Worm (Caenorhabditis elegans): ENCODE measurements around the gene Y42H9AR.4.
A peak's percentile ranks its signal among the peaks of the same experiment; 100 is the strongest.

Gene Y42H9AR.4

ce11 chrIV:8112187-8112586, at the start of gene Y42H9AR.4 (continued):
- peak; percentile 23; the same call in 1 of the 2 replicates for TF ChIP-seq lin-38 (GFP tag; IDR thresholded peaks at IDR 0.05)
- TF ChIP-seq attf-4 (tag; optimal IDR thresholded peaks at IDR 0.05) = no peak
- peak; percentile 45 for TF ChIP-seq nhr-48 (tag; optimal IDR thresholded peaks at IDR 0.05)
- TF ChIP-seq lin-39 (tag; optimal IDR thresholded peaks at IDR 0.05) = no peak
- TF ChIP-seq saeg-2 (GFP tag; IDR thresholded peaks at IDR 0.05) = no peak
- TF ChIP-seq nhr-77 (tag; optimal IDR thresholded peaks at IDR 0.05) = peak; percentile 3
- peak; percentile 33; the same call in 1 of the 2 replicates for TF ChIP-seq ctbp-1 (GFP tag; IDR thresholded peaks at IDR 0.05)
- TF ChIP-seq rbr-2 (tag; optimal IDR thresholded peaks at IDR 0.05) = peak; percentile 29

ce11 chrIV:8161774-8162173, 49.8 kb upstream of the Y42H9AR.4 start:
- no peak for TF ChIP-seq spr-1 (tag; optimal IDR thresholded peaks at IDR 0.05)
- peak; percentile 92 for TF ChIP-seq php-3 (GFP tag; IDR thresholded peaks at IDR 0.05)
- TF ChIP-seq hlh-11 (tag; optimal IDR thresholded peaks at IDR 0.05) = peak; percentile 22
- TF ChIP-seq daf-16 (GFP tag; optimal IDR thresholded peaks at IDR 0.05) = no peak
- peak; percentile 29 for TF ChIP-seq daf-16 (tag; optimal IDR thresholded peaks at IDR 0.05)
- TF ChIP-seq ama-1 (optimal IDR thresholded peaks at IDR 0.05) = no peak
- peak; percentile 27 for TF ChIP-seq nhr-28 (tag; optimal IDR thresholded peaks at IDR 0.05)
- peak; percentile 14 for TF ChIP-seq pqm-1 (tag; optimal IDR thresholded peaks at IDR 0.05)
- TF ChIP-seq madf-5 (GFP tag; IDR thresholded peaks at IDR 0.05) = no peak
- TF ChIP-seq F44E2.7 (GFP tag; IDR thresholded peaks at IDR 0.05) = no peak
- peak; percentile 48 for TF ChIP-seq dmd-6 (GFP tag; IDR thresholded peaks at IDR 0.05)
- no peak for TF ChIP-seq aha-1 (tag)

ce11 chrIV:8159995-8160394, 48.0 kb upstream of the Y42H9AR.4 start:
- TF ChIP-seq daf-12 (tag; optimal IDR thresholded peaks at IDR 0.05) (no peak), dve-1 (tag; optimal IDR thresholded peaks at IDR 0.05; ENCODE audit: insufficient read depth) (peak; percentile 31), dmd-6 (GFP tag; IDR thresholded peaks at IDR 0.05) (peak; percentile 23; the same call in 1 of the 2 replicates), php-3 (GFP tag; IDR thresholded peaks at IDR 0.05) (0 out of 2 replicates have a peak, but pooled peaks have one; percentile 32)

- no peak for TF ChIP-seq F37D6.2 (tag; optimal IDR thresholded peaks at IDR 0.05)
- no peak for TF ChIP-seq mxl-3 (GFP tag; optimal IDR thresholded peaks at IDR 0.05)
- TF ChIP-seq hmg-1.1 (GFP tag; IDR thresholded peaks at IDR 0.05) = no peak
- no peak for TF ChIP-seq nhr-77 (tag; optimal IDR thresholded peaks at IDR 0.05)
- TF ChIP-seq daf-19 (GFP tag; conservative IDR thresholded peaks at IDR 0.05) = no peak
- no peak for TF ChIP-seq vab-7 (GFP tag; IDR thresholded peaks at IDR 0.05)
- TF ChIP-seq tag-97 (GFP tag; IDR thresholded peaks at IDR 0.05) = no peak
- TF ChIP-seq saeg-2 (GFP tag; IDR thresholded peaks at IDR 0.05) = no peak
- no peak for TF ChIP-seq lin-38 (GFP tag; IDR thresholded peaks at IDR 0.05)
- no peak for TF ChIP-seq ama-1 (optimal IDR thresholded peaks at IDR 0.05)
- no peak for TF ChIP-seq Y105C5A.15 (GFP tag; IDR thresholded peaks at IDR 0.05)
- no peak for TF ChIP-seq daf-16 (GFP tag; optimal IDR thresholded peaks at IDR 0.05)
- no peak for TF ChIP-seq daf-16 (tag; optimal IDR thresholded peaks at IDR 0.05)
- no peak for TF ChIP-seq daf-12 (tag; optimal IDR thresholded peaks at IDR 0.05)
- no peak for TF ChIP-seq hif-1 (tag; optimal IDR thresholded peaks at IDR 0.05)
- TF ChIP-seq F49E8.2 (tag; optimal IDR thresholded peaks at IDR 0.05; ENCODE audit: borderline replicate concordance) = no peak
- no peak for TF ChIP-seq aly-2 (tag; optimal IDR thresholded peaks at IDR 0.05)
- no peak for TF ChIP-seq lin-29 (GFP tag; IDR thresholded peaks at IDR 0.05)
- TF ChIP-seq mes-2 (tag; optimal IDR thresholded peaks at IDR 0.05; ENCODE audit: poor library complexity, severe bottlenecking) = no peak
Measured at ce11 chrIV:8159087-8159486, 47.1 kb upstream of the Y42H9AR.4 start, which contains the start of gene faah-1. Gene faah-1 (plus strand): TSS chrIV:8159387.

- TF ChIP-seq ceh-20 (GFP tag; IDR thresholded peaks at IDR 0.05) (no peak), php-3 (GFP tag; IDR thresholded peaks at IDR 0.05) (no peak), nhr-10 (tag; optimal IDR thresholded peaks at IDR 0.05) (no peak), jun-1 (tag; optimal IDR thresholded peaks at IDR 0.05) (no peak), nhr-25 (tag; optimal IDR thresholded peaks at IDR 0.05; ENCODE audit: borderline replicate concordance, insufficient read depth) (no peak), unc-62 (GFP tag; optimal IDR thresholded peaks at IDR 0.05 in 1 of 2) (no peak), unc-62 (tag; optimal IDR thresholded peaks at IDR 0.05) (no peak), nhr-28 (tag; optimal IDR thresholded peaks at IDR 0.05) (no peak), zfp-3 (GFP tag; conservative IDR thresholded peaks at IDR 0.05) (no peak), mep-1 (tag; optimal IDR thresholded peaks at IDR 0.05) (no peak), ztf-7 (tag; optimal IDR thresholded peaks at IDR 0.05) (no peak), zip-11 (GFP tag; IDR thresholded peaks at IDR 0.05) (no peak)
Measured at ce11 chrIV:8157161-8157560, 45.1 kb upstream of the Y42H9AR.4 start, which contains the start of gene B0218.5. Gene B0218.5 (minus strand): TSS chrIV:8157261.

Measured in whole organism, L4 larva.